Worm (Caenorhabditis elegans) whole organism, L2 larva: Measurements from ENCODE around the gene T07A9.14.
"Not testable (repeated sequence)": the region's sequence is repeated elsewhere in the genome, so short reads cannot be mapped to it uniquely, and the experiment has no call there.

Experiments
- C34F6.9 ChIP-seq: fragments of 150-350 bp; optimal IDR thresholded peaks from 2 replicates; lab custom pipeline; 2014; ENCODE audit warnings: missing biosample characterization, missing genetic modification characterization
- F13H6.1 ChIP-seq: sonication (generic microtip); optimal IDR thresholded peaks from 2 replicates; lab custom pipeline; 2016; ENCODE audit warnings: missing genetic modification characterization, missing compliant biosample characterization
- R02D3.7 ChIP-seq: fragments of 150-350 bp; optimal IDR thresholded peaks from 2 replicates; lab custom pipeline; 2014; ENCODE audit warnings: missing biosample characterization, missing genetic modification characterization
- Y55F3AM.14 ChIP-seq: fragments of 200-800 bp; sonication (Bioruptor generic); optimal IDR thresholded peaks from 2 replicates; lab custom pipeline; 2018; ENCODE audit warnings: mild to moderate bottlenecking, missing genetic modification characterization, missing compliant biosample characterization
- ZK546.5 ChIP-seq: sonication (generic microtip); optimal IDR thresholded peaks from 2 replicates; lab custom pipeline; 2017; ENCODE audit warnings: missing biosample characterization, missing genetic modification characterization
- alr-1 ChIP-seq: fragments of 150-350 bp; optimal IDR thresholded peaks from 2 replicates; lab custom pipeline; 2014; ENCODE audit warnings: missing biosample characterization, missing genetic modification characterization
- ama-1 ChIP-seq: fragments of 150-350 bp; optimal IDR thresholded peaks from 2 replicates; lab custom pipeline; 2018; ENCODE audit warnings: inconsistent platforms
- blmp-1 ChIP-seq: sonication (generic microtip); optimal IDR thresholded peaks from 2 replicates; lab custom pipeline; 2017; ENCODE audit warnings: missing genetic modification characterization, mild to moderate bottlenecking, missing compliant biosample characterization, antibody characterized with exemption, moderate library complexity; ENCODE audit not compliant: insufficient read depth
- ceh-82 ChIP-seq: fragments of 150-350 bp; optimal IDR thresholded peaks from 2 replicates; lab custom pipeline; 2014; ENCODE audit warnings: missing biosample characterization, missing genetic modification characterization
- crh-2 ChIP-seq: sonication (generic microtip); optimal IDR thresholded peaks from 2 replicates; lab custom pipeline; 2017; ENCODE audit warnings: missing biosample characterization, missing genetic modification characterization
- egl-27 ChIP-seq: sonication (generic microtip); optimal IDR thresholded peaks from 3 replicates; lab custom pipeline; 2017; ENCODE audit warnings: missing biosample characterization, missing genetic modification reagents, missing genetic modification characterization
- elt-1 ChIP-seq: fragments of 150-350 bp; optimal IDR thresholded peaks from 2 replicates; lab custom pipeline; 2014; ENCODE audit warnings: missing biosample characterization, missing genetic modification characterization
- elt-3 ChIP-seq: sonication (generic microtip); optimal IDR thresholded peaks from 2 replicates; lab custom pipeline; 2017; ENCODE audit warnings: missing biosample characterization, missing genetic modification characterization
- fos-1 ChIP-seq: fragments of 150-350 bp; optimal IDR thresholded peaks from 2 replicates; lab custom pipeline; 2014; ENCODE audit warnings: missing biosample characterization, missing genetic modification characterization
- gmeb-1 ChIP-seq: fragments of 150-350 bp; optimal IDR thresholded peaks from 2 replicates; lab custom pipeline; 2014; ENCODE audit warnings: missing biosample characterization, missing genetic modification characterization
- lin-11 ChIP-seq: fragments of 150-350 bp; sonication (generic microtip); optimal IDR thresholded peaks from 2 replicates; lab custom pipeline; 2014; ENCODE audit warnings: missing biosample characterization, missing genetic modification characterization, inconsistent platforms, mixed read lengths
- lin-13 ChIP-seq: fragments of 150-350 bp; optimal IDR thresholded peaks from 2 replicates; lab custom pipeline; 2014; ENCODE audit warnings: missing biosample characterization, missing genetic modification reagents, missing genetic modification characterization
- lin-39 ChIP-seq: fragments of 150-350 bp; optimal IDR thresholded peaks from 2 replicates; lab custom pipeline; 2014; ENCODE audit warnings: missing biosample characterization, missing genetic modification reagents, missing genetic modification characterization
- lsy-2 ChIP-seq, 2 experiments: fragments of 150-350 bp in 1 of 2; sonication (generic microtip) in 1 of 2; optimal IDR thresholded peaks; 2 replicates each; lab custom pipeline; 2014 to 2017; ENCODE audit warnings: missing biosample characterization in 2 of 2, missing genetic modification characterization in 2 of 2
- mab-5 ChIP-seq: fragments of 150-350 bp; optimal IDR thresholded peaks from 2 replicates; lab custom pipeline; 2014; ENCODE audit warnings: missing biosample characterization, missing genetic modification characterization
- mbf-1 ChIP-seq: sonication (generic microtip); optimal IDR thresholded peaks from 2 replicates; lab custom pipeline; 2017; ENCODE audit warnings: missing biosample characterization, missing genetic modification characterization
- mdl-1 ChIP-seq, 2 experiments: fragments of 150-350 bp in 1 of 2; sonication (generic microtip) in 1 of 2; optimal IDR thresholded peaks; 2 replicates each; lab custom pipeline; 2017; ENCODE audit warnings: missing biosample characterization in 2 of 2, missing genetic modification characterization in 2 of 2
- nhr-10 ChIP-seq: sonication (generic microtip); optimal IDR thresholded peaks from 2 replicates; lab custom pipeline; 2017; ENCODE audit warnings: missing biosample characterization, missing genetic modification characterization
- nhr-129 ChIP-seq: fragments of 150-350 bp; optimal IDR thresholded peaks from 2 replicates; lab custom pipeline; 2014; ENCODE audit warnings: missing biosample characterization, missing genetic modification characterization
- nhr-21 ChIP-seq: fragments of 150-350 bp; optimal IDR thresholded peaks from 2 replicates; lab custom pipeline; 2014; ENCODE audit warnings: missing biosample characterization, missing genetic modification characterization
- nhr-237 ChIP-seq: fragments of 150-350 bp; optimal IDR thresholded peaks from 2 replicates; lab custom pipeline; 2014; ENCODE audit warnings: missing biosample characterization, missing genetic modification characterization
- nhr-25 ChIP-seq: fragments of 150-350 bp; sonication (generic microtip); optimal IDR thresholded peaks from 3 replicates; lab custom pipeline; 2014; ENCODE audit warnings: missing biosample characterization, missing genetic modification characterization
- nhr-6 ChIP-seq: fragments of 150-350 bp; optimal IDR thresholded peaks from 2 replicates; lab custom pipeline; 2014; ENCODE audit warnings: missing biosample characterization, missing genetic modification characterization
- nhr-77 ChIP-seq: fragments of 150-350 bp; optimal IDR thresholded peaks from 2 replicates; lab custom pipeline; 2014; ENCODE audit warnings: missing biosample characterization, missing genetic modification characterization
- sem-4 ChIP-seq: fragments of 150-350 bp; optimal IDR thresholded peaks from 2 replicates; lab custom pipeline; 2014; ENCODE audit warnings: missing biosample characterization, missing genetic modification reagents, missing genetic modification characterization
- sma-3 ChIP-seq: sonication (generic microtip); optimal IDR thresholded peaks from 2 replicates; lab custom pipeline; 2016; ENCODE audit warnings: missing genetic modification reagents, missing genetic modification characterization, missing compliant biosample characterization
- sma-9 ChIP-seq, 2 experiments: fragments of 150-350 bp in 1 of 2; sonication (generic microtip) in 1 of 2; optimal IDR thresholded peaks; 2 replicates each; lab custom pipeline; 2014 to 2016; ENCODE audit warnings: missing genetic modification characterization in 2 of 2, mild to moderate bottlenecking in 1 of 2, missing biosample characterization in 1 of 2, missing compliant biosample characterization in 1 of 2, missing genetic modification reagents in 1 of 2, moderate library complexity in 1 of 2
- snpc-4 ChIP-seq: fragments of 150-350 bp; optimal IDR thresholded peaks from 2 replicates; lab custom pipeline; 2014; ENCODE audit warnings: missing biosample characterization, missing genetic modification characterization
- unc-39 ChIP-seq: fragments of 150-350 bp; optimal IDR thresholded peaks from 2 replicates; lab custom pipeline; 2014; ENCODE audit warnings: missing biosample characterization, missing genetic modification characterization
- unc-55 ChIP-seq: fragments of 150-350 bp; sonication (generic microtip); optimal IDR thresholded peaks from 3 replicates; lab custom pipeline; 2014; ENCODE audit warnings: missing biosample characterization, missing genetic modification reagents, missing genetic modification characterization
- zag-1 ChIP-seq: fragments of 150-350 bp; optimal IDR thresholded peaks from 2 replicates; lab custom pipeline; 2014; ENCODE audit warnings: missing biosample characterization, missing genetic modification characterization
- ztf-1 ChIP-seq: fragments of 200-800 bp; sonication (Bioruptor generic); conservative IDR thresholded peaks from 2 replicates; pipeline ENCODE4 v1.3.6; 2022; ENCODE audit warnings: missing genetic modification characterization, missing compliant biosample characterization
- ztf-4 ChIP-seq: fragments of 150-350 bp; optimal IDR thresholded peaks from 2 replicates; lab custom pipeline; 2014; ENCODE audit warnings: missing biosample characterization, missing genetic modification characterization

Gene T07A9.14

ce11 chrIV:385150-385937, 1.2 kb upstream of the T07A9.14 start, which contains the start of gene rps-24:
TSS of gene rps-24 (plus strand) at chrIV:385887.
- peak; percentile 15 for TF ChIP-seq ama-1 (lab: Kevin White, UChicago)
- TF ChIP-seq nhr-129 (tag; lab: Kevin White, UChicago) = peak; percentile 95
- TF ChIP-seq F13H6.1 = peak; percentile 94
- peak; percentile 53 for TF ChIP-seq zag-1 (tag; lab: Kevin White, UChicago)
- peak; percentile 86 for TF ChIP-seq R02D3.7 (tag; lab: Kevin White, UChicago)
- TF ChIP-seq nhr-21 (tag; lab: Kevin White, UChicago) = peak; percentile 81
- peak; percentile 69 for TF ChIP-seq egl-27 (tag; lab: Kevin White, UChicago)
- TF ChIP-seq ztf-4 (tag; lab: Kevin White, UChicago) = peak; percentile 64
- peak; percentile 80 for TF ChIP-seq sem-4 (tag; lab: Kevin White, UChicago)
- peak; percentile 80 for TF ChIP-seq nhr-6 (tag; lab: Kevin White, UChicago)
- TF ChIP-seq sma-3 (GFP tag; lab: Kevin White, UChicago) = peak; percentile 97
- TF ChIP-seq unc-55 = peak; percentile 97
- TF ChIP-seq mab-5 (tag; lab: Kevin White, UChicago) = peak; percentile 87
- peak; percentile 76 for TF ChIP-seq fos-1
- TF ChIP-seq lsy-2 (tag; optimal IDR thresholded peaks at IDR 0.05; lab: Kevin White, UChicago) = peak; percentile 86 to 94
- TF ChIP-seq nhr-77 (tag; lab: Kevin White, UChicago) = peak; percentile 28
- TF ChIP-seq lin-11 = peak; percentile 60
- peak; percentile 49 for TF ChIP-seq blmp-1 (tag; lab: Kevin White, UChicago)
- TF ChIP-seq mdl-1 (tag; optimal IDR thresholded peaks at IDR 0.05; lab: Kevin White, UChicago) = peak; percentile 0 to 38
- TF ChIP-seq ZK546.5 = peak; percentile 65
- peak; percentile 80 for TF ChIP-seq gmeb-1 (tag; lab: Kevin White, UChicago)
- peak; percentile 93 for TF ChIP-seq crh-2
- peak; percentile 51 for TF ChIP-seq ceh-82 (tag; lab: Kevin White, UChicago)
- peak; percentile 86 for TF ChIP-seq sma-9 (GFP tag; optimal IDR thresholded peaks at IDR 0.05; lab: Kevin White, UChicago)
- TF ChIP-seq sma-9 (tag; optimal IDR thresholded peaks at IDR 0.05; lab: Kevin White, UChicago) = not testable (repeated sequence)
- peak; percentile 83 for TF ChIP-seq Y55F3AM.14 (GFP tag; lab: Kevin White, UChicago)
- peak; percentile 88 for TF ChIP-seq C34F6.9 (tag; lab: Kevin White, UChicago)
- peak; percentile 44 for TF ChIP-seq lin-39
- TF ChIP-seq lin-13 (GFP tag; lab: Kevin White, UChicago) = peak; percentile 93
- TF ChIP-seq snpc-4 = peak; percentile 64
- peak; percentile 81 for TF ChIP-seq nhr-25 (tag; lab: Kevin White, UChicago)

- no peak for TF ChIP-seq C34F6.9 (tag; lab: Kevin White, UChicago)
- no peak for TF ChIP-seq fos-1
- no peak for TF ChIP-seq lsy-2 (tag; optimal IDR thresholded peaks at IDR 0.05; lab: Kevin White, UChicago)
- no peak for TF ChIP-seq elt-3 (tag; lab: Kevin White, UChicago)
- no peak for TF ChIP-seq zag-1 (tag; lab: Kevin White, UChicago)
- TF ChIP-seq unc-39 (tag; lab: Kevin White, UChicago) = no peak
- no peak for TF ChIP-seq mab-5 (tag; lab: Kevin White, UChicago)
- TF ChIP-seq F13H6.1 = no peak
- TF ChIP-seq sma-9 (GFP tag; optimal IDR thresholded peaks at IDR 0.05; lab: Kevin White, UChicago) = no peak
- TF ChIP-seq sma-9 (tag; optimal IDR thresholded peaks at IDR 0.05; lab: Kevin White, UChicago) = no peak
- TF ChIP-seq nhr-10 (tag; lab: Kevin White, UChicago) = no peak
- TF ChIP-seq nhr-25 (tag; lab: Kevin White, UChicago) = no peak
- TF ChIP-seq nhr-237 (tag; lab: Kevin White, UChicago) = no peak
- no peak for TF ChIP-seq elt-1 (tag; lab: Kevin White, UChicago)
- TF ChIP-seq nhr-6 (tag; lab: Kevin White, UChicago) = no peak
- TF ChIP-seq ZK546.5 = no peak
Observed at ce11 chrIV:387283-388048, 967 bp downstream of the T07A9.14 start.

ce11 chrIV:388073-388472, 1.6 kb downstream of the T07A9.14 start, which contains the start of gene ssna-1:
TSS of gene ssna-1 (plus strand) at chrIV:388084.
- TF ChIP-seq alr-1 (tag; lab: Kevin White, UChicago) (no peak), zag-1 (tag; lab: Kevin White, UChicago) (no peak), R02D3.7 (tag; lab: Kevin White, UChicago) (no peak), ztf-1 (GFP tag; lab: Robert Waterston, UW) (no peak), ceh-82 (tag; lab: Kevin White, UChicago) (no peak), mbf-1 (no peak), lin-11 (no peak), lin-13 (GFP tag; lab: Kevin White, UChicago) (no peak), nhr-25 (tag; lab: Kevin White, UChicago) (no peak)
